Worm (Caenorhabditis elegans): Measurements from ENCODE around the gene kcmf-1.
A peak's percentile ranks its signal among the peaks of the same experiment; 100 is the strongest.

Gene kcmf-1

ce11 chrIII:7806947-7807346 lies 22.3 kb upstream of the kcmf-1 start:
- TF ChIP-seq ztf-29 (GFP tag; IDR thresholded peaks at IDR 0.05) = no peak
- TF ChIP-seq ref-1 (GFP tag; conservative IDR thresholded peaks at IDR 0.05) = no peak
- TF ChIP-seq klf-2 (GFP tag; conservative IDR thresholded peaks at IDR 0.05) = no peak

- no peak for TF ChIP-seq tab-1 (GFP tag; IDR thresholded peaks at IDR 0.05)
- no peak for TF ChIP-seq cog-1 (tag; optimal IDR thresholded peaks at IDR 0.05)
- no peak for TF ChIP-seq T22C8.4 (GFP tag; IDR thresholded peaks at IDR 0.05)
- no peak for TF ChIP-seq med-1 (GFP tag; optimal IDR thresholded peaks at IDR 0.05; ENCODE audit: insufficient read depth)
- no peak for TF ChIP-seq ref-1 (GFP tag; conservative IDR thresholded peaks at IDR 0.05)
- TF ChIP-seq ztf-23 (GFP tag; IDR thresholded peaks at IDR 0.05) = no peak
- no peak for TF ChIP-seq klf-2 (GFP tag; conservative IDR thresholded peaks at IDR 0.05)
- TF ChIP-seq flt-1 (GFP tag; IDR thresholded peaks at IDR 0.05) = no peak
- TF ChIP-seq ztf-29 (GFP tag; IDR thresholded peaks at IDR 0.05) = no peak
Observed at ce11 chrIII:7809033-7809432, 20.2 kb upstream of the kcmf-1 start.

ce11 chrIII:7812208-7812880 lies 16.9 kb upstream of the kcmf-1 start:
- TF ChIP-seq T22C8.4 (GFP tag; IDR thresholded peaks at IDR 0.05) (no peak), med-1 (GFP tag; optimal IDR thresholded peaks at IDR 0.05; ENCODE audit: insufficient read depth) (no peak), cog-1 (tag; optimal IDR thresholded peaks at IDR 0.05) (no peak), ztf-29 (GFP tag; IDR thresholded peaks at IDR 0.05) (no peak), klf-2 (GFP tag; conservative IDR thresholded peaks at IDR 0.05) (no peak), ztf-23 (GFP tag; IDR thresholded peaks at IDR 0.05) (peak; percentile 40; the same call in 1 of the 2 replicates)

ce11 chrIII:7814159-7815055 lies 14.8 kb upstream of the kcmf-1 start, which contains the start of gene egl-5:
Gene egl-5, plus strand, starts transcription at chrIII:7814374.
- no peak for TF ChIP-seq cog-1 (tag; optimal IDR thresholded peaks at IDR 0.05)
- TF ChIP-seq T22C8.4 (GFP tag; IDR thresholded peaks at IDR 0.05) = no peak
- no peak for TF ChIP-seq tab-1 (GFP tag; IDR thresholded peaks at IDR 0.05)
- TF ChIP-seq ref-1 (GFP tag; conservative IDR thresholded peaks at IDR 0.05) = no peak
- TF ChIP-seq ztf-23 (GFP tag; IDR thresholded peaks at IDR 0.05) = no peak
- no peak for TF ChIP-seq flt-1 (GFP tag; IDR thresholded peaks at IDR 0.05)
- no peak for TF ChIP-seq ztf-29 (GFP tag; IDR thresholded peaks at IDR 0.05)
- no peak for TF ChIP-seq med-1 (GFP tag; optimal IDR thresholded peaks at IDR 0.05; ENCODE audit: insufficient read depth)
- no peak for TF ChIP-seq klf-2 (GFP tag; conservative IDR thresholded peaks at IDR 0.05)

ce11 chrIII:7815056-7815366 lies 14.2 kb upstream of the kcmf-1 start:
- TF ChIP-seq ztf-23 (GFP tag; IDR thresholded peaks at IDR 0.05) (no peak), T22C8.4 (GFP tag; IDR thresholded peaks at IDR 0.05) (no peak), ztf-29 (GFP tag; IDR thresholded peaks at IDR 0.05) (no peak), tab-1 (GFP tag; IDR thresholded peaks at IDR 0.05) (no peak), klf-2 (GFP tag; conservative IDR thresholded peaks at IDR 0.05) (no peak), flt-1 (GFP tag; IDR thresholded peaks at IDR 0.05) (no peak), cog-1 (tag; optimal IDR thresholded peaks at IDR 0.05) (no peak), med-1 (GFP tag; optimal IDR thresholded peaks at IDR 0.05; ENCODE audit: insufficient read depth) (no peak)

- TF ChIP-seq tab-1 (GFP tag; IDR thresholded peaks at IDR 0.05) (no peak), T22C8.4 (GFP tag; IDR thresholded peaks at IDR 0.05) (no peak), cog-1 (tag; optimal IDR thresholded peaks at IDR 0.05) (no peak), flt-1 (GFP tag; IDR thresholded peaks at IDR 0.05) (no peak), med-1 (GFP tag; optimal IDR thresholded peaks at IDR 0.05; ENCODE audit: insufficient read depth) (no peak), ztf-29 (GFP tag; IDR thresholded peaks at IDR 0.05) (no peak), ztf-23 (GFP tag; IDR thresholded peaks at IDR 0.05) (no peak), klf-2 (GFP tag; conservative IDR thresholded peaks at IDR 0.05) (no peak)
Observed at ce11 chrIII:7815571-7816348, 13.5 kb upstream of the kcmf-1 start.

ce11 chrIII:7816463-7816862 lies 12.7 kb upstream of the kcmf-1 start:
- TF ChIP-seq med-1 (GFP tag; optimal IDR thresholded peaks at IDR 0.05; ENCODE audit: insufficient read depth) (no peak), ztf-29 (GFP tag; IDR thresholded peaks at IDR 0.05) (no peak), T22C8.4 (GFP tag; IDR thresholded peaks at IDR 0.05) (no peak), ztf-23 (GFP tag; IDR thresholded peaks at IDR 0.05) (no peak), tab-1 (GFP tag; IDR thresholded peaks at IDR 0.05) (no peak), cog-1 (tag; optimal IDR thresholded peaks at IDR 0.05) (no peak), ref-1 (GFP tag; conservative IDR thresholded peaks at IDR 0.05) (no peak), klf-2 (GFP tag; conservative IDR thresholded peaks at IDR 0.05) (no peak), flt-1 (GFP tag; IDR thresholded peaks at IDR 0.05) (no peak)

- TF ChIP-seq klf-2 (GFP tag; conservative IDR thresholded peaks at IDR 0.05) (no peak), tab-1 (GFP tag; IDR thresholded peaks at IDR 0.05) (no peak), ref-1 (GFP tag; conservative IDR thresholded peaks at IDR 0.05) (no peak), T22C8.4 (GFP tag; IDR thresholded peaks at IDR 0.05) (no peak), cog-1 (tag; optimal IDR thresholded peaks at IDR 0.05) (no peak), ztf-23 (GFP tag; IDR thresholded peaks at IDR 0.05) (no peak)
Observed at ce11 chrIII:7818965-7819364, 10.2 kb upstream of the kcmf-1 start.

ce11 chrIII:7819866-7820265 lies 9.3 kb upstream of the kcmf-1 start:
- TF ChIP-seq flt-1 (GFP tag; IDR thresholded peaks at IDR 0.05) = no peak
- no peak for TF ChIP-seq klf-2 (GFP tag; conservative IDR thresholded peaks at IDR 0.05)
- TF ChIP-seq tab-1 (GFP tag; IDR thresholded peaks at IDR 0.05) = no peak
